Worm (Caenorhabditis elegans) whole organism, young adult: ENCODE measurements around the gene R102.11.

Experiments used
- dpff-1 ChIP-seq: sonication (generic microtip); optimal IDR thresholded peaks from 2 replicates; lab custom pipeline; 2017; ENCODE audit warnings: mild to moderate bottlenecking, missing genetic modification characterization, missing compliant biosample characterization
- him-1 ChIP-seq: sonication (generic microtip); optimal IDR thresholded peaks from 2 replicates; lab custom pipeline; 2016; ENCODE audit warnings: missing genotype, missing genetic modification reagents, missing genetic modification characterization, missing compliant biosample characterization
- hmg-20 ChIP-seq: fragments of 200-800 bp; sonication (Bioruptor generic); IDR thresholded peaks from 2 replicates; pipeline ENCODE4 v1.3.6; 2022; ENCODE audit warnings: missing genetic modification reagents, missing genetic modification characterization, missing compliant biosample characterization
- pha-4 ChIP-seq: fragments of 150-350 bp; sonication (generic microtip); optimal IDR thresholded peaks from 2 replicates; lab custom pipeline; 2014; ENCODE audit warnings: missing biosample characterization, missing genetic modification reagents, missing genetic modification characterization

- TF ChIP-seq hmg-20 (GFP tag; lab: Robert Waterston, UW) (no peak), dpff-1 (tag; lab: Kevin White, UChicago) (no peak), him-1 (no peak), pha-4 (tag; lab: Kevin White, UChicago) (no peak)
Measured at ce11 chrIV:10661072-10661471, 38.5 kb downstream of the R102.11 start.
